Worm (Caenorhabditis elegans) whole organism, L4 larva: ENCODE data around the gene srg-38.

ENCODE experiments used
- R02D3.7 ChIP-seq: fragments of 150-350 bp; sonication (generic microtip); optimal IDR thresholded peaks from 3 replicates; lab custom pipeline; 2014; ENCODE audit warnings: missing biosample characterization, missing genetic modification characterization
- Y5F2A.4 ChIP-seq: fragments of 200-800 bp; sonication (Bioruptor generic); optimal IDR thresholded peaks from 2 replicates; lab custom pipeline; 2018; ENCODE audit warnings: mild to moderate bottlenecking, missing genetic modification characterization, missing compliant biosample characterization
- aha-1 ChIP-seq: fragments of 150-350 bp; peaks from one replicate; lab custom pipeline; 2014; ENCODE audit warnings: missing biosample characterization, missing genetic modification characterization
- egl-27 ChIP-seq: sonication (generic microtip); optimal IDR thresholded peaks from 3 replicates; lab custom pipeline; 2017; ENCODE audit warnings: missing biosample characterization, missing genetic modification reagents, missing genetic modification characterization
- lsy-2 ChIP-seq, 2 experiments: fragments of 150-350 bp in 1 of 2; sonication (generic microtip) in 1 of 2; optimal IDR thresholded peaks; 2 replicates each; lab custom pipeline; 2014 to 2017; ENCODE audit warnings: missing biosample characterization in 2 of 2, missing genetic modification characterization in 2 of 2
- mes-2 ChIP-seq: sonication (generic microtip); optimal IDR thresholded peaks from 2 replicates; lab custom pipeline; 2016; ENCODE audit warnings: missing genotype, mild to moderate bottlenecking, missing genetic modification characterization, missing compliant biosample characterization; ENCODE audit not compliant: poor library complexity, severe bottlenecking
- set-16 ChIP-seq: fragments of 200-800 bp; sonication (Bioruptor generic); IDR thresholded peaks from 2 replicates; pipeline ENCODE4 v1.3.6; 2022; ENCODE audit warnings: missing genetic modification reagents, missing genetic modification characterization, missing compliant biosample characterization
- unc-62 ChIP-seq, 3 experiments: fragments of 150-350 bp in 1 of 3; sonication (generic microtip); optimal IDR thresholded peaks in 2 of 3; peaks in 1 of 3; 1 replicate in 1 of 3; 2 replicates in 2 of 3; lab custom pipeline; 2014 to 2017; ENCODE audit warnings: missing biosample characterization in 3 of 3, missing genetic modification characterization in 3 of 3, missing genetic modification reagents in 3 of 3, missing genotype in 1 of 3

DNA sequence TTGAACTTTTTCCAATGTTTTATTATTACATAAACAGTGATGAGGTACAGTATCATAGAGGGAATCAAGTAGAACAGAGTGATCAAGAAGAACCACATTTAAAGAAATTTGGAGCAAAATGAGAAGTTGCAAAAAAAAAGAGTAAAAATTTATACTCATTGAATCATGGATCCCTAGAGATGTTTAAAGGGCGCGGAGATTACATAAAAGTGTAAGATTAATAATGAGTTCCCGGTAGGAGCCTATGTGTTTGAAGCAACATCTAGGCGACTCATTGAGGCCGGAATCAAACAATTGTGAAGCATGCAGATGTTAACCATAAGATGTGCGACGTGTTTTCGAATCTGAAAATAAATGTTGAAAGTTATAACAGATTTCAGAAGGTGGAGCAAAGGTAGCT, 3.1 kb downstream of the srg-38 start, which contains the start of gene srg-39:
- TF ChIP-seq unc-62 (GFP tag; optimal IDR thresholded peaks at IDR 0.05 in 1 of 2; lab: Kevin White, UChicago): no peak
- TF ChIP-seq unc-62 (tag; optimal IDR thresholded peaks at IDR 0.05; lab: Kevin White, UChicago): no peak
- no peak for TF ChIP-seq R02D3.7 (tag; lab: Kevin White, UChicago)
- TF ChIP-seq mes-2: no peak
- TF ChIP-seq Y5F2A.4 (GFP tag; lab: Kevin White, UChicago): no peak
- no peak for TF ChIP-seq aha-1 (tag; lab: Kevin White, UChicago)
- no peak for TF ChIP-seq egl-27 (tag; lab: Kevin White, UChicago)
- TF ChIP-seq lsy-2 (tag; optimal IDR thresholded peaks at IDR 0.05; lab: Kevin White, UChicago): no peak
- no peak for TF ChIP-seq set-16 (GFP tag; lab: Robert Waterston, UW)
